Fruit fly (Drosophila melanogaster) whole organism, embryonic: ENCODE data around the gene Kdm2.

Experiments
- Awh ChIP-seq: fragments of 200-800 bp; sonication (Bioruptor generic); IDR thresholded peaks from 2 replicates; pipeline ENCODE4, ENCODE4 v1.3.6; 2022; ENCODE audit warnings: missing biosample characterization, missing genetic modification characterization
- Blimp-1 ChIP-seq: fragments of 200-800 bp; sonication (Bioruptor generic); optimal IDR thresholded peaks from 3 replicates; lab custom pipeline; 2018; ENCODE audit warnings: missing biosample characterization, missing genetic modification characterization, mild to moderate bottlenecking, moderate library complexity, missing genetic modification reagents
- Bteb2 ChIP-seq: fragments of 200-800 bp; sonication (Bioruptor generic); optimal IDR thresholded peaks from 2 replicates; lab custom pipeline; 2016; ENCODE audit warnings: missing biosample characterization, missing genetic modification characterization
- CG10274 ChIP-seq: fragments of 200-800 bp; sonication (Bioruptor generic); optimal IDR thresholded peaks from 3 replicates; lab custom pipeline; 2017; ENCODE audit warnings: missing biosample characterization, mild to moderate bottlenecking, missing genetic modification characterization
- CG10431 ChIP-seq: fragments of 200-800 bp; sonication (Bioruptor generic); optimal IDR thresholded peaks from 3 replicates; lab custom pipeline; 2018; ENCODE audit warnings: missing biosample characterization, mild to moderate bottlenecking, missing genetic modification characterization
- CG10959 ChIP-seq: fragments of 200-800 bp; sonication (Bioruptor generic); IDR thresholded peaks from 2 replicates; pipeline ENCODE4 v1.3.6; 2022; ENCODE audit warnings: missing biosample characterization, missing genetic modification characterization
- CG14014 ChIP-seq: fragments of 200-800 bp; sonication (Bioruptor generic); IDR thresholded peaks from 2 replicates; pipeline ENCODE4 v1.3.6; 2022; ENCODE audit warnings: missing biosample characterization, missing genetic modification characterization
- CG14441 ChIP-seq: fragments of 200-800 bp; sonication (Bioruptor generic); IDR thresholded peaks from 2 replicates; pipeline ENCODE4 v1.3.6; 2022; ENCODE audit warnings: missing biosample characterization, missing genetic modification characterization
- CG1529 ChIP-seq: fragments of 200-800 bp; sonication (Bioruptor generic); optimal IDR thresholded peaks from 3 replicates; lab custom pipeline; 2018; ENCODE audit warnings: missing biosample characterization, missing genetic modification characterization
- CG16779 ChIP-seq: fragments of 200-800 bp; sonication (Bioruptor generic); IDR thresholded peaks from 2 replicates; pipeline ENCODE4 v1.3.6; 2022; ENCODE audit warnings: missing biosample characterization, missing genetic modification characterization
- CG30020 ChIP-seq: fragments of 200-800 bp; optimal IDR thresholded peaks from 2 replicates; lab custom pipeline; 2019; ENCODE audit warnings: missing biosample characterization, mild to moderate bottlenecking, missing genetic modification characterization, moderate library complexity
- CG30431 ChIP-seq: fragments of 200-800 bp; sonication (Bioruptor generic); optimal IDR thresholded peaks from 2 replicates; lab custom pipeline; 2017; ENCODE audit warnings: missing biosample characterization, missing genetic modification characterization
- CG3163 ChIP-seq: fragments of 200-800 bp; sonication (Bioruptor generic); optimal IDR thresholded peaks from 3 replicates; lab custom pipeline; 2016; ENCODE audit warnings: missing biosample characterization, missing genetic modification characterization
- CG34376 ChIP-seq: fragments of 200-800 bp; sonication (Bioruptor generic); optimal IDR thresholded peaks from 2 replicates; lab custom pipeline; 2018; ENCODE audit warnings: missing biosample characterization, mild to moderate bottlenecking, missing genetic modification characterization
- CG34422 ChIP-seq: fragments of 200-800 bp; sonication (Bioruptor generic); IDR thresholded peaks from 3 replicates; pipeline ENCODE4 v1.3.6; 2022; ENCODE audit warnings: missing biosample characterization, missing genetic modification characterization
- CG6689 ChIP-seq: fragments of 200-800 bp; sonication (Bioruptor generic); IDR thresholded peaks from 2 replicates; pipeline ENCODE4 v1.3.6; 2022; ENCODE audit warnings: missing biosample characterization, missing genetic modification characterization
- CG9215 ChIP-seq: fragments of 200-800 bp; sonication (Bioruptor generic); IDR thresholded peaks from 2 replicates; pipeline ENCODE4 v1.3.6; 2022; ENCODE audit warnings: missing biosample characterization, missing genetic modification characterization
- CoRest ChIP-seq: fragments of 200-800 bp; sonication (Bioruptor generic); optimal IDR thresholded peaks from 3 replicates; lab custom pipeline; 2018; ENCODE audit warnings: missing biosample characterization, mild to moderate bottlenecking, missing genetic modification characterization, moderate library complexity
- Fer1 ChIP-seq: fragments of 200-800 bp; sonication (Bioruptor generic); optimal IDR thresholded peaks from 2 replicates; lab custom pipeline; 2017; ENCODE audit warnings: missing biosample characterization, mild to moderate bottlenecking, missing genetic modification characterization
- Fer3 ChIP-seq: fragments of 200-800 bp; sonication (Bioruptor generic); optimal IDR thresholded peaks from 2 replicates; lab custom pipeline; 2018; ENCODE audit warnings: missing biosample characterization, mild to moderate bottlenecking, missing genetic modification characterization, moderate library complexity
- HLH3B ChIP-seq: fragments of 200-800 bp; sonication (Bioruptor generic); IDR thresholded peaks from 2 replicates; pipeline ENCODE4 v1.3.6; 2022; ENCODE audit warnings: missing biosample characterization, missing genetic modification characterization
- HLH4C ChIP-seq: fragments of 200-800 bp; sonication (Bioruptor generic); IDR thresholded peaks from 3 replicates; pipeline ENCODE4 v1.3.6; 2022; ENCODE audit warnings: missing biosample characterization, missing genetic modification characterization; ENCODE audit not compliant: partially characterized antibody
- Hr78 ChIP-seq, 2 experiments: fragments of 200-800 bp in 1 of 2; fragments of >200 bp in 1 of 2; sonication (Bioruptor generic) in 1 of 2; optimal IDR thresholded peaks; 2 replicates each; lab custom pipeline; 2017 to 2019; ENCODE audit warnings: missing biosample characterization in 2 of 2, missing genetic modification characterization in 2 of 2, mild to moderate bottlenecking in 1 of 2, moderate library complexity in 1 of 2
- Nf-YA ChIP-seq: fragments of 200-800 bp; sonication (Bioruptor generic); IDR thresholded peaks from 2 replicates; pipeline ENCODE4 v1.3.6; 2022; ENCODE audit warnings: missing biosample characterization, missing genetic modification characterization
- NfI ChIP-seq: fragments of 200-800 bp; sonication (Bioruptor generic); optimal IDR thresholded peaks from 3 replicates; lab custom pipeline; 2018; ENCODE audit warnings: missing biosample characterization, mild to moderate bottlenecking, missing genetic modification characterization, moderate library complexity
- Optix ChIP-seq: fragments of 200-800 bp; sonication (Bioruptor generic); IDR thresholded peaks from 3 replicates; pipeline ENCODE4 v1.3.6; 2022; ENCODE audit warnings: missing biosample characterization, missing genetic modification characterization
- Scr ChIP-seq: fragments of 200-800 bp; sonication (Bioruptor generic); IDR thresholded peaks from 2 replicates; pipeline ENCODE4 v1.3.6; 2022; ENCODE audit warnings: missing biosample characterization, missing genetic modification characterization; ENCODE audit not compliant: partially characterized antibody
- ara ChIP-seq: fragments of 200-800 bp; sonication (Bioruptor generic); IDR thresholded peaks from 2 replicates; pipeline ENCODE4 v1.3.6; 2022; ENCODE audit warnings: missing biosample characterization, missing genetic modification characterization
- ato ChIP-seq: fragments of 200-800 bp; sonication (Bioruptor generic); IDR thresholded peaks from 2 replicates; pipeline ENCODE4 v1.3.6; 2022; ENCODE audit warnings: missing biosample characterization, missing genetic modification characterization; ENCODE audit not compliant: partially characterized antibody
- crc ChIP-seq: fragments of 200-800 bp; sonication (Bioruptor generic); optimal IDR thresholded peaks from 2 replicates; lab custom pipeline; 2016; ENCODE audit warnings: missing biosample characterization, missing genetic modification characterization
- croc ChIP-seq: fragments of 200-800 bp; sonication (Bioruptor generic); conservative IDR thresholded peaks from 3 replicates; pipeline ENCODE4 v1.3.6; 2022; ENCODE audit warnings: missing biosample characterization, missing genetic modification characterization
- ems ChIP-seq: fragments of 200-800 bp; sonication (Bioruptor generic); optimal IDR thresholded peaks from 3 replicates; lab custom pipeline; 2016; ENCODE audit warnings: missing biosample characterization, missing genetic modification characterization
- exex ChIP-seq: fragments of 200-800 bp; sonication (Bioruptor generic); optimal IDR thresholded peaks from 4 replicates; lab custom pipeline; 2018; ENCODE audit warnings: missing biosample characterization, mild to moderate bottlenecking, missing genetic modification characterization, moderate library complexity
- grn ChIP-seq: fragments of 200-800 bp; sonication (Bioruptor generic); optimal IDR thresholded peaks from 3 replicates; lab custom pipeline; 2017; ENCODE audit warnings: missing biosample characterization, missing genetic modification characterization
- gro ChIP-seq: fragments of 200-800 bp; sonication (Bioruptor generic); optimal IDR thresholded peaks from 2 replicates; lab custom pipeline; 2016; ENCODE audit warnings: missing biosample characterization, missing genetic modification characterization
- hbn ChIP-seq: fragments of 200-800 bp; sonication (Bioruptor generic); IDR thresholded peaks from 2 replicates; pipeline ENCODE4 v1.3.6; 2022; ENCODE audit warnings: missing biosample characterization, missing genetic modification characterization; ENCODE audit not compliant: partially characterized antibody
- kay ChIP-seq: fragments of 200-800 bp; sonication (Bioruptor generic); optimal IDR thresholded peaks from 2 replicates; lab custom pipeline; 2016; ENCODE audit warnings: missing biosample characterization, missing genetic modification characterization
- luna ChIP-seq: fragments of 200-800 bp; sonication (Bioruptor generic); optimal IDR thresholded peaks from 2 replicates; lab custom pipeline; 2016; ENCODE audit warnings: missing biosample characterization, missing genetic modification characterization
- mirr ChIP-seq: fragments of 200-800 bp; sonication (Bioruptor generic); optimal IDR thresholded peaks from 3 replicates; lab custom pipeline; 2018; ENCODE audit warnings: missing biosample characterization, mild to moderate bottlenecking, missing genetic modification characterization
- nmo ChIP-seq: fragments of 200-800 bp; sonication (Bioruptor generic); optimal IDR thresholded peaks from 2 replicates; lab custom pipeline; 2018; ENCODE audit warnings: missing biosample characterization, mild to moderate bottlenecking, missing genetic modification characterization, moderate library complexity
- pita ChIP-seq: fragments of 200-800 bp; sonication (Bioruptor generic); optimal IDR thresholded peaks from 2 replicates; lab custom pipeline; 2017; ENCODE audit warnings: missing biosample characterization, mild to moderate bottlenecking, missing genetic modification characterization
- prd ChIP-seq, 3 experiments: fragments of >200 bp in 2 of 3; fragments of 200-800 bp in 1 of 3; sonication (Bioruptor generic) in 1 of 3; optimal IDR thresholded peaks in 2 of 3; IDR thresholded peaks in 1 of 3; 2 replicates in 2 of 3; 3 replicates in 1 of 3; pipeline versions ENCODE4 v1.3.6 to Lab custom; 2017 to 2022; ENCODE audit warnings: missing biosample characterization in 1 of 3, missing genetic modification characterization in 1 of 3
- schlank ChIP-seq: fragments of 200-800 bp; sonication (Bioruptor generic); optimal IDR thresholded peaks from 2 replicates; lab custom pipeline; 2018; ENCODE audit warnings: missing biosample characterization, mild to moderate bottlenecking, missing genetic modification characterization
- sens-2 ChIP-seq: fragments of 200-800 bp; sonication (Bioruptor generic); IDR thresholded peaks from 2 replicates; pipeline ENCODE4 v1.3.6; 2022; ENCODE audit warnings: missing biosample characterization, missing genetic modification characterization
- sima ChIP-seq: fragments of 200-800 bp; sonication (Bioruptor generic); optimal IDR thresholded peaks from 2 replicates; lab custom pipeline; 2016; ENCODE audit warnings: missing biosample characterization, missing genetic modification characterization
- stc ChIP-seq: fragments of 200-800 bp; sonication (Bioruptor generic); IDR thresholded peaks from 2 replicates; pipeline ENCODE4 v1.3.6; 2022; ENCODE audit warnings: missing biosample characterization, missing genetic modification characterization
- tgo ChIP-seq: fragments of 200-800 bp; sonication (Bioruptor generic); IDR thresholded peaks from 3 replicates; pipeline ENCODE4 v1.3.6; 2022; ENCODE audit warnings: missing biosample characterization, missing genetic modification characterization
- tup ChIP-seq: fragments of 200-800 bp; sonication (Bioruptor generic); optimal IDR thresholded peaks from 2 replicates; lab custom pipeline; 2016; ENCODE audit warnings: missing biosample characterization, mild to moderate bottlenecking, missing genetic modification characterization, moderate library complexity
- unc-4 ChIP-seq: fragments of 200-800 bp; sonication (Bioruptor generic); IDR thresholded peaks from 2 replicates; pipeline ENCODE4 v1.3.6; 2022; ENCODE audit warnings: missing biosample characterization, missing genetic modification characterization; ENCODE audit not compliant: partially characterized antibody
- vvl ChIP-seq: fragments of 200-800 bp; sonication (Bioruptor generic); IDR thresholded peaks from 2 replicates; pipeline ENCODE4 v1.3.6; 2022; ENCODE audit warnings: missing biosample characterization, missing genetic modification characterization
- wor ChIP-seq: fragments of 200-800 bp; sonication (Bioruptor generic); IDR thresholded peaks from 2 replicates; pipeline ENCODE4 v1.3.6; 2022; ENCODE audit warnings: missing biosample characterization, missing genetic modification characterization

Kdm2 gene

DNA sequence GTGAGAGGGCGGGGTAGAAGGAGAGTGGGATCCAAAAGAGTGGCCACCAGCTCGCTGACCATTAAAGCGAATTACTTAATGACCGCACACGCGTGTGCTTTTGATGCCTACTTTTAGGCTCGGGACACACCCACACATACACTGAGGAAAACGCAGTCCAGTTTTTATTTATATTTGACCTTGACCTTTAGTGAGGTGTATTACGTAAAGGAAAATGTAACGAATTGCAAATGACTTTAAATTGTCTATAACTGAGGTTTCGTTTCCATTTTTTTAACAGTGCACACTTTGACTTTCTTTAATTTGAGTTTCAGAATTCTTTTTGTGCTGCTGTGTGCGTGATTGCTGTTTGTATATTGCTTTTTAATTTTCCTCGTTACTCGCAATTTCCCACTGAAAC is 33.0 kb downstream of the Kdm2 start (continued):
- TF ChIP-seq stc: no peak
- TF ChIP-seq sens-2 (GFP tag; lab: Robert Waterston, UW): no peak
- no peak for TF ChIP-seq luna (GFP tag; lab: Kevin White, UChicago)
- no peak for TF ChIP-seq Scr (GFP tag; lab: Robert Waterston, UW)
- no peak for TF ChIP-seq CG3163 (GFP tag; lab: Kevin White, UChicago)
- TF ChIP-seq Awh: 0 out of 2 replicates have a peak, but pooled peaks have one; percentile 19
- TF ChIP-seq tup (GFP tag; lab: Kevin White, UChicago): no peak
- no peak for TF ChIP-seq CG30431
- no peak for TF ChIP-seq CG34376 (GFP tag; lab: Kevin White, UChicago)
- no peak for TF ChIP-seq CG10431 (GFP tag; lab: Kevin White, UChicago)
- no peak for TF ChIP-seq CG10274 (GFP tag; lab: Kevin White, UChicago)
- no peak for TF ChIP-seq ato (GFP tag; lab: Robert Waterston, UW)
- no peak for TF ChIP-seq Bteb2 (GFP tag; lab: Kevin White, UChicago)
- TF ChIP-seq Fer1 (GFP tag; lab: Kevin White, UChicago): peak; percentile 49
- no peak for TF ChIP-seq exex (tag; lab: Kevin White, UChicago)
- peak; percentile 14 for TF ChIP-seq NfI (GFP tag; lab: Kevin White, UChicago)
- TF ChIP-seq vvl: peak; percentile 38; the same call in 1 of the 2 replicates
- no peak for TF ChIP-seq Nf-YA (GFP tag; lab: Robert Waterston, UW)
- TF ChIP-seq croc (GFP tag; lab: Robert Waterston, UW): no peak
- TF ChIP-seq sima (GFP tag; lab: Kevin White, UChicago): no peak
- TF ChIP-seq crc (GFP tag; lab: Kevin White, UChicago): no peak
- TF ChIP-seq CG14014 (GFP tag; lab: Robert Waterston, UW): no peak
- peak; percentile 18 for TF ChIP-seq CoRest
- TF ChIP-seq CG34422 (GFP tag; lab: Robert Waterston, UW): no peak
- TF ChIP-seq ara (GFP tag; lab: Robert Waterston, UW): no peak
- no peak for TF ChIP-seq HLH4C (GFP tag; lab: Robert Waterston, UW)
- no peak for TF ChIP-seq kay (GFP tag; lab: Kevin White, UChicago)
- no peak for TF ChIP-seq Optix
- TF ChIP-seq tgo (GFP tag; lab: Robert Waterston, UW): no peak
- no peak for TF ChIP-seq hbn
- TF ChIP-seq mirr (GFP tag; lab: Kevin White, UChicago): no peak
- TF ChIP-seq pita: no peak
- TF ChIP-seq schlank (tag; lab: Kevin White, UChicago): no peak
- TF ChIP-seq grn (GFP tag; lab: Kevin White, UChicago): no peak
- no peak for TF ChIP-seq Hr78 (GFP tag; optimal IDR thresholded peaks at IDR 0.05; lab: Kevin White, UChicago)
- peak; percentile 28; the same call in 1 of the 2 replicates for TF ChIP-seq CG9215 (GFP tag; lab: Robert Waterston, UW)
- TF ChIP-seq gro (GFP tag; lab: Kevin White, UChicago): peak; percentile 29
- TF ChIP-seq CG6689: no peak
- no peak for TF ChIP-seq prd (optimal IDR thresholded peaks at IDR 0.05; lab: Kevin White, UChicago)
- TF ChIP-seq prd (GFP tag; IDR thresholded peaks at IDR 0.05; lab: Robert Waterston, UW): peak; percentile 50; the same call in 2 of the 3 replicates
- no peak for TF ChIP-seq unc-4 (GFP tag; lab: Robert Waterston, UW)
- TF ChIP-seq CG16779 (GFP tag; lab: Robert Waterston, UW): no peak
- peak; percentile 7 for TF ChIP-seq nmo
- TF ChIP-seq Fer3 (tag; lab: Kevin White, UChicago): peak; percentile 2
- TF ChIP-seq CG30020: no peak
- 0 out of 2 replicates have a peak, but pooled peaks have one; percentile 26 for TF ChIP-seq CG14441 (GFP tag; lab: Robert Waterston, UW)
- TF ChIP-seq ems (GFP tag; lab: Kevin White, UChicago): peak; percentile 22
- peak; percentile 55 for TF ChIP-seq Blimp-1
- no peak for TF ChIP-seq CG1529 (GFP tag; lab: Kevin White, UChicago)
- TF ChIP-seq HLH3B: 0 out of 2 replicates have a peak, but pooled peaks have one; percentile 40
- TF ChIP-seq CG10959 (GFP tag; lab: Robert Waterston, UW): no peak
- no peak for TF ChIP-seq wor
